Fruit fly (Drosophila melanogaster) ovary, adult (tissue): ENCODE measurements around the gene CG7632.

ENCODE experiments used
- CG17801 ChIP-seq: fragments of 200-800 bp; optimal IDR thresholded peaks from 2 replicates; lab custom pipeline; 2019; ENCODE audit warnings: missing biosample characterization, mild to moderate bottlenecking, missing genetic modification characterization, moderate library complexity; ENCODE audit not compliant: partially characterized antibody

The CG7632 gene

DNA sequence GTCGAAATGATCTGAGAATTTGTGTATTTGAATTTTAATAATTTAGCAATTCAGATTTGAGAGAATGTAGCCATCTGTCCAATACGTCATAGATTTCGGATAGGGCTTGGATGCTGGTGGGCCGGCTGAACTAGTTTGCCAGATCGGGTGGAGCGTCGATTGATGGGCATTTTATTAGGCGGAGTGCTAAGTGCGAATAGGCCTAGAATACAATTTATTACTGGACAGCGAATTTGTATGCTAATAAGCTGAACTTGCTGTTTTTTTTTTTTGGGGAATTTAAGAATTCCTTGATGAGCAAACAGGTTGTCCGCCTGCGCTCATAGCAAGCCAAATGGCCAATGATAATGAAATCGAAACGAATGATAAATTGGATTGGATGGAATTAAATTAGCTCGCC lies 5.3 kb upstream of the CG7632 start:
- no peak for TF ChIP-seq CG17801

DNA sequence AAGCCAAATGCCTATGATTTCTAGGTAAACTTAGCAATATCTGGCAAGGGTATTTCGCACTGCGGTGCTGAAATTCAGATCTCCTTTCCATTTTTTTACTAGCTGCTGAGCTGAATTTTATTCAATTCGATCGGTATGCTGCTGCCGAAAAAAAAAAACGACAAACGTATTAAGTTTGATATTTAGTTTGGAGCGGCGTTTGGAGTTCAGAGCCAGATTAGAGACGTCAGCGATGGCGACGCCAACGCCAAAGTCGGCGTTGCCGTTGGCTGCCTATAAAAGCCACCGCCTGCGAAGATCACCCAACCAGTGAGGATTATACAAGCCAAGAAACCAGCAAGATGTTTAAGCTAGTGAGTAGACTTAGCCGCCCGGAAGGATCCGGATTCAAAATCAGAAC lies 4.2 kb upstream of the CG7632 start, which contains the start of gene Cpr78Cc:
Gene Cpr78Cc, plus strand, starts transcription at position 301 of the 400 bp plus-strand sequence.
- no peak for TF ChIP-seq CG17801

DNA sequence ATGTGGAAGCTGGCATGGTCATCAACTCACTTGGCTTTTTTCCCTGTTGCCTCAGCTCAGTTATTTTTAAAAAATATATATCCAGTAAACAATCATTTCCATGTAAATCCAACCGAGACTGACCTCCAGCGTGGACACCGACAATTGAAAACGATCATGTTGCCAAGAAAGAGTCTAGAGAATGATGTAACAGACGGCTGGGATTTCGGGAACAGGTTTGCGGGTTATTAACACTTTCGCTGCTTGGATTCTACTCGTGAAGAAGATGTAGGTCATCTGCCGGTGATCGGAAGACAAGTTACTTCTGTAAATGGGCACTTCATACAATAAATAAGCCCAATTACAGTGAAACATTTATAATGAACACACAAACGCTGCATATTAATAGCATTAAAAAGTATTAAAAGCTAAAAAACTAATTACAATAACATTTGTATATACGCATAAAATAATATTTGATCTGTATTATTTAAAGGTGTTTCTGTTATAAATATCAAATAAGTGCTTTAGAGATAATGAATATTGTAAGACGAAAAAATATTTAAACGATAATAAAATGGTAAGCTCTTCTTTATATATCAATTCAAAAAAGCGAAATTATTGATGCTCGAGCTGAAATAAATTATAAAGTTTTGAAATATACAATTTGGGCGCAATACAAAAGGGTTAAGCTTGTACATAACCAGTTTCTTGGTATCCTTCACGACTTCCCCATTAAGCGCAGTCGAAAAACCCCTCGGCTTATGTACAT lies 2.6 kb upstream of the CG7632 start:
- TF ChIP-seq CG17801, result no peak

DNA sequence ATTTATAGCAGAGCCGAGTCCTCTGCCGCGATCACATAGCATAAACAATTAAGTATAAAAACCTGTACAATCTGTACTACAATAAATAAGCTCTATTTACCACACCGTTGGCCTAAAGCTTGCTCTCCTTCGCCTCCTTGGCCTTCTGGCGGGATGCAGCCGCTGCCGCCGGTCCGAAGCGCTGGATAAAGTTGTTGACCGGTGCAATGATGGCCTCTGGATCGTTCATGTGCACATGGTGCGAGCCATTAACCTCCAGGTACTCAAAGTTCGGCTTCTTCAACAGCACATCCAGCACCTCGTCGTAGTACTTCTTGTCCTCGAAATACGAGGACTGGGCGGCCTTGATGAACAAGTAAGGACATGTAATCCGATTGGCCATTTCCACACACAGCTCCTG lies 2.0 kb upstream of the CG7632 start:
- TF ChIP-seq CG17801, result no peak

DNA sequence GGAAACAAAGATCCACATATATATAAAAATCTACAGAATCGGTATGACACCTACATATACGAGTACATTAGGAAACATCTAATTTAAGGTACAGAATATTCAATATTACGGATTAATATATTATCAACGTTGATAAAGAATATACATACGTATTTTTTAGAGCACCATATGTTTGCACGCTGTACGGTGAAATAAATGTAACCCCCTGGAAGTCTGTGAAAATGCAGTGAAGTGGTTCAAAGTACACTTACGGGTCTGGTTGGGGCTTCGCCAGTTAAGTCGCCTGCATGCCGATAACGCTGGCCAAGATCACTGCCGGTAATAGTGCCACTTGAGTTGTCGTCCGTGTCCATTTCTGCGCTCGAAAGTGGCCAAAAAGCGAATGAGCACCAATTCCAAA lies 838 bp upstream of the CG7632 start:
- TF ChIP-seq CG17801, result no peak

DNA sequence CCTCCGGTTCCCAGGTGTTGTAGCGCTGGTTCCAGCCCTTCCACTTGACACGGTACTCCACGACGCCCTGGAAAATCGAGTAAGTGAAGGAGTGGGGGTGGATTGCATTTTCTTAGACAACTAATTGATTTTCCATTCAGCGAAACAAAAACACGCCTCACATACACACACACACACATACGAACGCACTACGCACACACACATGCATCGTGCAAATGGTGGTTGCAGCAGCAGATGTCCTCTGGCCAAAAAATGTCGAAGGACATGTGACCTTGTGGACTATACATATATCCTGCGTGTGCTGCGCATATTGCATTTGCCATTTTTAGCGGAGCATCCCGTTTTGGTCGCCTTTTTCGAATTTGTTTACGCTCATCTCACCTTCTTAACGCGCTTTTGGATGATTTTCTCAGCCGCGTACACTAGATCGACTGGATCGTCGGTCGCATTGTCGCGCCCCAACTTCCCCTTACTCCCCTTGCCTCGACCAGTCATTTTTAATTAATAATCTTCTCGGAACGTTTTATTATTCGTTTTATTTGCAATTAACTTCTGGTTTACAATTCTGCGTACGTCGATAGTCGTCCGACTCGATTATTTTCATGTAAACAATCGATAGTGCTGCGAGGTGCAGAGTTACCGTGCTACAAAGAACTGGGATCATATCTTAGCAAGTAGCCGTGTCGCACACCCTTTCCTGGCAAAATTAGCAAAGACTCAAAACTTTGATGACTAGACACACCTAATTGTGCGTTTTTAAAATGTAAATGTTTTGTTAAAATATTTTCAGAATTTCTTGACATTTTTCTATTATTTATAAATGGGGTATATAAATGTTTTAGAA lies 13.1 kb downstream of the CG7632 start, which contains the start of gene Pc:
Gene Pc, minus strand, starts transcription at position 605 of the 844 bp plus-strand sequence.
- TF ChIP-seq CG17801, result peak; percentile 9

DNA sequence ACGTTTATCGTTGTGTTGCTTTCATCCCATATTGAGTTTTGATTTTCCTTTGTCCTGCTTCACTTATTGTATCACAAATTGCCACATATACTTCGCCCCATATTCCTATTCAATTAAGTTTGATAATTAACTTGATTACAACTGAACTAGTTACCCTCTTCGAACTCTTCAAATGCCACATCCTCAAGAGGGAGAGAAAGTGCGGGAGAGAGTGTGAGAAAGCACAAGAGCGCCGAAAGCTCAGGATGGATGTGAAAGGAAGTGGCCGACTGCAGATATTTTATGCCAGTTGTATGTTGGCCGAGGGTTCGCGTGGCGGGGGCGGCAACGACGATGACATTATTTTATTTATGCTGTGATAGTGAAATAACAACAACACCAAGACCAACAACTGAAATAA lies 14.0 kb downstream of the CG7632 start, which contains the start of gene Rab26:
Gene Rab26, plus strand, starts transcription at position 301 of the 400 bp plus-strand sequence.
- no peak for TF ChIP-seq CG17801

DNA sequence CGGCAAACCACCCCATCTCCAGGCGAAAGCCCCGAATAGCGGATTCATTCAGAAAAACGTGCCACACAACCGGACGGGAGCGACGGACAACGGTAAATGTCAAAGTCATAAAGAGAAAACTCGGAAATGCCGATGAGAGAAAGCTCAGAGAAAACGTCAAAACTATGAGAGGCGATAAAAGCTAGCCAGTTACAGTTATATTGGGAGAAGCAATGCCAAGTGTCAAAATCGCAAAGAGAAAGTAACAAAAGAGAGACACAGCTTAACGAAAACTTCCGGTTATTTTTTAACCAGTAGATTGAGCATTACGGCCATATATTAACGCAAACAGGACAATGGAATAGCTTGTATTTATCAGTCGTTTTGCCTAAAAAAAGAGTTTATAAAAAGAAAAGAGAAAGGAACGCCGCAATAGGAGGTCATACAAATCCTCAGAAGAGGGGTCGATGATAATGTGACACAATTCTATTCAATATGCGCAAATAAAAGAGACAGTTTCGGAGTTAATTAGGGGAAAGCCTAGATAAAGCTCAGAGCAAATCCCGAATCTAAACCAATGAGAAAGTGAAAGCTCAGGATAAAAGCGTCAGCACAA lies 14.9 kb downstream of the CG7632 start:
- TF ChIP-seq CG17801, result no peak

DNA sequence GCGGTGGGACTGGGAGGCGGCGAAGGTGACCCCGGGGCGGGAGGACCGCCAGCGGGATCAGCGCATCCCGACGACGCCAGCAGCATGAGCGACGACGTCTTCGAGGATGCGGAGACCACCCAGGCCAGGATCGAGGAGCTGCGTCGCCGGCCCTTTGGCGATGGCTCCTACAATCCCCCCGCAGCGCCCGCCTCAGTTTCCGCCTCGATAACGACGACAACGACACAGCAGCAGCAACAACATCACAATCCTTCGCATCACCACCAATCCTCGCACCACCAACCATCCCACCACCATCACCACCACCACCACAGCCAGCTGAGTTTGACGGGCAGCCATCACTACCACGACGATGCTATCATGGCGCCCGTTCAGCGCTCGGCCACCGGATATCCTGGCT lies 15.5 kb downstream of the CG7632 start:
- no peak for TF ChIP-seq CG17801

DNA sequence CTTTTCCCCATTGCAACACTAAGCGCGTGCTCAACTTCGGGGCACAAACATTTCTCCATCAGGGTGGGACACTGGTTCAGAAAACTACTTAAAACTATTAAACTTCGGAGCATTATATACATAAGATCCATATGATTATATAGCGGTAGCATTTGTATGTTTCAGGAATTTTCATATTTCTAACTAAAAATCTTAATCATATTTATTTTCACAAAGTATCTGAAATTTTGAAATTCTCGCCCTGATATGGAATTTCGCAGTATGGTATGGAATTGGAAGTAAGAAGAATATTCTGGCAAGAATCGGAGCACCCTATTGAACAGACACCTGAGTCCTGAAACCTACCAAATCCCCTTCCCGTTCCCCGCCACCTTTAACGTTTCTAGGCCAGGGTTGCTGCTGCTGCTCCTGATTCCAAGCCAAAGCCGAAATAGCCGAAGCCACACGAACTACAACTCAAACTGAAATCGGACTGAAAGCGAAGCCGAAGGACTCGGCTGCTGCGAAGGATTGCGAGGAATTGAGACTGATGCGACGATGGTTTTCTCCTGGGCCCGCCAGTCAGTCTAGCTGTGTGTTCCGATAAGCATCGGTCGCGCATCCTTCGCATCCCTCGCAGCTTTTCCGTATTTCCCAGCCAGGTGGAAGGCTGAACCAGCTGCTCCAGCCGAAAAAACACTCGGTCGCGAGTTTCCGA lies 17.5 kb downstream of the CG7632 start:
- no peak for TF ChIP-seq CG17801

DNA sequence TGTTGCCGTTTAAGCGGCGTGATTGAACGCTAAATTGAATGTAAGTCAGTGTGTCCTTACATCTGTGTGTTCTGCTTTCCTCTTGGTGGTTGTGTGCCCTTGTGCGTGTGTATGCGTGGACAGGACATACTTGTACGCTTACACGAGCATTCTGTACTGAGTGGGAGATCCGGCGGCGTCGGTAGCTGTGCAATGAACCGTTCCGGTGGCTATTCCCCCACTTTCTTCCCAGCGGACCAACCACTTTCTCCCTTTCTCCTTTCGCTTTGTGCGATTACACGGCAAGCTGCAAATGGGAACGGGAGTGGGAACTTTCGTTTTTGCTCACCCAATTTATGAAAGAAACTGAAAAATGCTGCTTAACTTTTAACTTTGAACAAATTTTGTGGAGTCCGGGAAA lies 20.2 kb downstream of the CG7632 start:
- no peak for TF ChIP-seq CG17801

DNA sequence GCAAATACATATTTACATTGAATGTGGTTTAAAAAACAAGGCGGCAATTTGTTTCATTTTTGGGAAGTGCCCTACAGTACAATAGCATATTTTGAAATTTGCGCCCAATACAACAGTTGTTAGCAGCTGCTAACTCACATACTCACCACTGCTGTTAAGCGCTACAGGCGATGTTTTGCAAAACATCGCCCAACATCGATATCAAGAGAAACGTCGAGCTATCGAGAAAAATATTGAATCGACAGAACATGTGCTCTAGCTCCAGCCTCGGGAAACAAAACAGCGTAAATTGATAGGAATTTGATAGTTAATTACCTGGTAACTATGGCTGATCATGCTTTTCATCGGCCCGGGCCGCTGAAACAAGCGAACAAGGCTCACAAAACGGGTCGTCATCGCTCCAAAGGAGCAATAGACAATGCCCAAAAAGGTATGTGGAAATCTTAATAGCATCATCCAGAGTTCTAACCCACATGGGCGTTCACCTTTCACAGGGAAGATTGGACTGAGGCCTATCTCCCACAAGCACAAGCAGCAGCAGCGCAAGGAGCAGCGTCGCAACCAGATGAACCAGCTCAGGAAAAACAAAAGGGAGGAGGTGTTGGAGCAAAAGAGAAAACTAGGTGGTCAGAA lies 30.6 kb downstream of the CG7632 start, which contains the start of gene Tsr1:
Gene Tsr1, plus strand, starts transcription at position 217 of the 633 bp plus-strand sequence.
- no peak for TF ChIP-seq CG17801

DNA sequence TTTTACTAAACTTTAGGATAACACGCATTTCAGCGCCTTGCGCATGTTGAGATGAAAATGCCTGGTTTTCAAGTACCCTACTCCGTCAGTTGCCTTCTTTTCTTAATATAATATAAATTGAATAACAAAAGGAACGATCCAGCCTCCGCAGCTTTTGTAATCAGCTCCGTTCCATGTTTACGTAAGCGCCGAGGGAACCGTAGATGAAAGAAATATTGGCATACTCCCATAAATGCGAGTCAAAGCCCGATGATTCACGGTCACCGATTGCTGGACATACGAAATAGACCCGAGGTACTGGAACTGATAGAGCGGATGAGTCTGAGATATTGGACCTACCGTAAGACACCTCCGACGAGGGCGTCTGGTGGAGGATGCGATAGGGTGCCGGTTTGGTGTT lies 38.1 kb downstream of the CG7632 start:
- no peak for TF ChIP-seq CG17801

DNA sequence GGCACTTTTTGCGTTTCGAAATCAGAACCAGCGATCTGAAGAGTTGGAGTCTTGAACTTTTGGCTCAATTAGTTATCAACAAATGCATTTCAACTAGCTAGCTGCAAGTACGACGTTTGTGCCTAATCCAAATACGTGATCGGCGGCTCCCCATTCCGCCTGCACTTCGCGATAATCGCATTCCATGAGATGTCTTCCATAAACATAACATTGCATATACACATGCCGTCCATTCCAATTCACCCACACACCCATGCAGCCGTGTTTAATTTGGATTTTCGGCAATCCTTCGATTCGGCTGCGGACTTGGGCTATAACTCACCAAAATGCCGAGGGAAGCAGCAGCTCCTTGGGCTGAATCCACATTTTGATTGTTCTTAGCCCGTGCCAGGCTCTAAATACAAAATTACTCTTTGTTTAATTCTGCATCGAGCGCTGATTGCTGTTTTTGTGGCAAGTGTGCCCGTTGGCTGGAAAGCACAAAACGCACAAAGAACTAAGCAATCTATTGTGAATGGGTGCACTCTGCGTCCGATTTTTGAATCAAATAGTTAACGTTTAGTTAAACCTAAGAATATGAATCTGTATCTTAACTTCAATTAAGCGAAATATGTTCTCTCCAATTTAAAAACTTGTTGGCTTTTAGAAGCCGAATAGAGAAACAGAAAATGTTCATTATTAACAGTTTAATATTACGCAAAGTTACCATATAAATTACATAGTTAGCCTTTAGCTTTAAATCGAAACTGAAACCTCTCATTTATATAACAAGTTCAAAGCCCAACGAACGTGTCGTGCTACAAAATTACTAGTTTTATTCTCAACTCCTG lies 39.0 kb downstream of the CG7632 start, which contains the start of the genes Tbc1d8-9 and CG32436:
Gene Tbc1d8-9, minus strand, starts transcription at position 463 of the 830 bp plus-strand sequence.
Gene CG32436, plus strand, starts transcription at position 780 of the 830 bp plus-strand sequence.
- TF ChIP-seq CG17801, result peak; percentile 19
